Worm (Caenorhabditis elegans) whole organism, early embryonic: ENCODE data around the gene lmp-2.

Experiments used
- B0310.2 ChIP-seq: sonication (generic microtip); optimal IDR thresholded peaks from 2 replicates; lab custom pipeline; 2016; ENCODE audit warnings: mild to moderate bottlenecking, missing genetic modification characterization, missing compliant biosample characterization
- ama-1 ChIP-seq: fragments of 150-350 bp; optimal IDR thresholded peaks from 2 replicates; lab custom pipeline; 2014
- ceh-36 ChIP-seq: sonication (generic microtip); optimal IDR thresholded peaks from 2 replicates; lab custom pipeline; 2016; ENCODE audit warnings: missing genetic modification characterization, inconsistent platforms, missing compliant biosample characterization
- ets-7 ChIP-seq: sonication (generic microtip); optimal IDR thresholded peaks from 2 replicates; lab custom pipeline; 2016; ENCODE audit warnings: missing genotype, missing genetic modification characterization, missing compliant biosample characterization
- flt-1 ChIP-seq: fragments of 200-800 bp; sonication (Bioruptor generic); IDR thresholded peaks from 2 replicates; pipeline ENCODE4 v1.3.6; 2022; ENCODE audit warnings: missing genetic modification characterization, missing compliant biosample characterization
- pes-1 ChIP-seq: fragments of 200-800 bp; sonication (Bioruptor generic); IDR thresholded peaks from 2 replicates; pipeline ENCODE4 v1.3.6; 2022; ENCODE audit warnings: missing genetic modification reagents, missing genetic modification characterization, missing compliant biosample characterization
- sea-1 ChIP-seq: fragments of 200-800 bp; sonication (Bioruptor generic); conservative IDR thresholded peaks from 2 replicates; pipeline ENCODE4 v1.3.6; 2022; ENCODE audit warnings: missing genetic modification characterization, missing compliant biosample characterization

- TF ChIP-seq ceh-36 (tag; lab: Kevin White, UChicago): no peak
- no peak for TF ChIP-seq ets-7
- TF ChIP-seq flt-1: no peak
- no peak for TF ChIP-seq B0310.2 (tag; lab: Kevin White, UChicago)
- no peak for TF ChIP-seq ama-1
- no peak for TF ChIP-seq sea-1 (GFP tag; lab: Robert Waterston, UW)
- no peak for TF ChIP-seq pes-1 (GFP tag; lab: Robert Waterston, UW)
These were observed 44.9 kb upstream of the lmp-2 start, which contains the start of gene pfn-3 for ce11 chrX:1080549-1080948.
